Fruit fly (Drosophila melanogaster): ENCODE measurements around the gene CG34132.

The CG34132 gene

DNA sequence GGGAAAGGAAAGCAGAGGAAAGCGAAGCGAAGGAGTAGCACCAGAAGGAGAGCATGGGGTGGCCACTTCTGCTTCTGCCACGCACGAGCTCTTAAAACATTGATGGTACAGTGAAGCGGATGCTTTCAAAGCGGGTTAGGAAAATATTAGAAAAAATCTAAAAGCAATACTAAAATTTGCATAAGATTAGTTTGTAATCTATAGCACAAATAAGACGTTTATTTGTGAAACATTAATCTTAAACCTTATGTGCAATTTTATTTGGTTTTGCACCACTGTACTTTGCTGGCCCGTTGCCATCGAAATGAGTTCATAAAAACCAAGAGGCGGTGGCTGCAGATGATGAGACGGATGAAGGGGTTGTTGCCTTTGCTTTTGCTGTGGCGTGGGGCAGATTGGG lies 40.1 kb downstream of the CG34132 start (continued):
- TF ChIP-seq gro (GFP tag; optimal IDR thresholded peaks at IDR 0.05): peak; percentile 86
- TF ChIP-seq sob (GFP tag; IDR thresholded peaks at IDR 0.05): peak; percentile 92
- peak; percentile 76 for TF ChIP-seq sens-2 (GFP tag; IDR thresholded peaks at IDR 0.05)
- peak; percentile 75 for TF ChIP-seq Dip3 (GFP tag; optimal IDR thresholded peaks at IDR 0.05)
- TF ChIP-seq chinmo (GFP tag; IDR thresholded peaks at IDR 0.05; ENCODE audit: partially characterized antibody): no peak
- TF ChIP-seq CG17359 (tag; optimal IDR thresholded peaks at IDR 0.05): peak; percentile 95
- TF ChIP-seq Neu2 (GFP tag; optimal IDR thresholded peaks at IDR 0.05; ENCODE audit: borderline replicate concordance): no peak
- TF ChIP-seq CG9876 (GFP tag; optimal IDR thresholded peaks at IDR 0.05): peak; percentile 77
- peak; percentile 92 for TF ChIP-seq unpg (GFP tag; optimal IDR thresholded peaks at IDR 0.05)
- TF ChIP-seq Nf-YC (tag; optimal IDR thresholded peaks at IDR 0.05): peak; percentile 67
- peak; percentile 89 for TF ChIP-seq CG12219 (GFP tag; optimal IDR thresholded peaks at IDR 0.05)
- TF ChIP-seq CG16863 (GFP tag; optimal IDR thresholded peaks at IDR 0.05): peak; percentile 86
- peak; percentile 91 for TF ChIP-seq ranshi (GFP tag; IDR thresholded peaks at IDR 0.05)
- TF ChIP-seq CG13296 (GFP tag; optimal IDR thresholded peaks at IDR 0.05): peak; percentile 90
- TF ChIP-seq CG8281 (tag; optimal IDR thresholded peaks at IDR 0.05): peak; percentile 67
- peak; percentile 52 for TF ChIP-seq Sry-δ (GFP tag; optimal IDR thresholded peaks at IDR 0.05)
- peak; percentile 27; the same call in 1 of the 2 replicates for TF ChIP-seq CG13287 (GFP tag; IDR thresholded peaks at IDR 0.05; ENCODE audit: partially characterized antibody)
- peak; percentile 92 for TF ChIP-seq row (GFP tag; IDR thresholded peaks at IDR 0.05)
- peak; percentile 68 for TF ChIP-seq E2f2 (GFP tag; IDR thresholded peaks at IDR 0.05)
- peak; percentile 54 for TF ChIP-seq CTCF (GFP tag; optimal IDR thresholded peaks at IDR 0.05)
- TF ChIP-seq CG16813 (GFP tag; IDR thresholded peaks at IDR 0.05; ENCODE audit: partially characterized antibody): no peak
- TF ChIP-seq Dfd (GFP tag; optimal IDR thresholded peaks at IDR 0.05): no peak
- peak; percentile 79 for TF ChIP-seq CG34376 (GFP tag; optimal IDR thresholded peaks at IDR 0.05)
- TF ChIP-seq CG13894 (tag; optimal IDR thresholded peaks at IDR 0.05): peak; percentile 87
- TF ChIP-seq CG12942 (GFP tag; optimal IDR thresholded peaks at IDR 0.05): peak; percentile 68
- TF ChIP-seq caup (GFP tag; optimal IDR thresholded peaks at IDR 0.05; ENCODE audit: severe bottlenecking): peak; percentile 87
- peak; percentile 79 for TF ChIP-seq Dek (tag; optimal IDR thresholded peaks at IDR 0.05)
- peak; percentile 64 for TF ChIP-seq emc (GFP tag; optimal IDR thresholded peaks at IDR 0.05)
- TF ChIP-seq CG14441 (GFP tag; IDR thresholded peaks at IDR 0.05): peak; percentile 90
- TF ChIP-seq CG14050 (GFP tag; IDR thresholded peaks at IDR 0.05): peak; percentile 84
- peak; percentile 85 for TF ChIP-seq CG8388 (GFP tag; optimal IDR thresholded peaks at IDR 0.05)
- peak; percentile 71 for TF ChIP-seq dm (GFP tag; optimal IDR thresholded peaks at IDR 0.05)
- peak; percentile 70 for TF ChIP-seq slp2 (GFP tag; optimal IDR thresholded peaks at IDR 0.05)
- peak; percentile 57 for TF ChIP-seq CG10431 (GFP tag; optimal IDR thresholded peaks at IDR 0.05)
- peak; percentile 33 for TF ChIP-seq kni (GFP tag; optimal IDR thresholded peaks at IDR 0.05)
- no peak for TF ChIP-seq hth (optimal IDR thresholded peaks at IDR 0.05)
- peak; percentile 54; the same call in 1 of the 2 replicates for TF ChIP-seq Dip2 (GFP tag; IDR thresholded peaks at IDR 0.05)
- peak; percentile 63; the same call in 2 of the 3 replicates for TF ChIP-seq sr (GFP tag; IDR thresholded peaks at IDR 0.05)
- TF ChIP-seq CG3065 (GFP tag; optimal IDR thresholded peaks at IDR 0.05): no peak
- peak in 1 of 3 experiments; percentile 63 for TF ChIP-seq lola (GFP tag; optimal IDR thresholded peaks at IDR 0.05)
- peak; percentile 75 for TF ChIP-seq CG3407 (GFP tag; optimal IDR thresholded peaks at IDR 0.05)
- peak; percentile 81 for TF ChIP-seq CG7357 (GFP tag; IDR thresholded peaks at IDR 0.05)
- peak; percentile 22 for TF ChIP-seq CG30020 (tag; optimal IDR thresholded peaks at IDR 0.05)
- TF ChIP-seq CG2116 (GFP tag; optimal IDR thresholded peaks at IDR 0.05): peak; percentile 31
- peak; percentile 63 for TF ChIP-seq exex (tag; optimal IDR thresholded peaks at IDR 0.05)
- TF ChIP-seq Fer2 (tag; optimal IDR thresholded peaks at IDR 0.05): peak; percentile 76
- peak; percentile 79 for TF ChIP-seq bab2 (GFP tag; optimal IDR thresholded peaks at IDR 0.05)
- TF ChIP-seq onecut (GFP tag; IDR thresholded peaks at IDR 0.05): peak; percentile 90
- peak; percentile 88 for TF ChIP-seq CG1792 (GFP tag; optimal IDR thresholded peaks at IDR 0.05)
- TF ChIP-seq kay (GFP tag; optimal IDR thresholded peaks at IDR 0.05): peak; percentile 74
- TF ChIP-seq Atf-2 (GFP tag; optimal IDR thresholded peaks at IDR 0.05): peak; percentile 84

Data from whole organism, embryonic.